Worm (Caenorhabditis elegans) whole organism, L2 larva: Measurements from ENCODE around the gene cyp-35B3.

ENCODE experiments used
- ama-1 ChIP-seq: fragments of 150-350 bp; optimal IDR thresholded peaks from 2 replicates; lab custom pipeline; 2018; ENCODE audit warnings: inconsistent platforms
- blmp-1 ChIP-seq: sonication (generic microtip); optimal IDR thresholded peaks from 2 replicates; lab custom pipeline; 2017; ENCODE audit warnings: missing genetic modification characterization, mild to moderate bottlenecking, missing compliant biosample characterization, antibody characterized with exemption, moderate library complexity; ENCODE audit not compliant: insufficient read depth
- gmeb-1 ChIP-seq: fragments of 150-350 bp; optimal IDR thresholded peaks from 2 replicates; lab custom pipeline; 2014; ENCODE audit warnings: missing biosample characterization, missing genetic modification characterization
- nhr-11 ChIP-seq: fragments of 150-350 bp; optimal IDR thresholded peaks from 2 replicates; lab custom pipeline; 2014; ENCODE audit warnings: missing biosample characterization, missing genetic modification characterization
- nhr-237 ChIP-seq: fragments of 150-350 bp; optimal IDR thresholded peaks from 2 replicates; lab custom pipeline; 2014; ENCODE audit warnings: missing biosample characterization, missing genetic modification characterization
- nhr-25 ChIP-seq: fragments of 150-350 bp; sonication (generic microtip); optimal IDR thresholded peaks from 3 replicates; lab custom pipeline; 2014; ENCODE audit warnings: missing biosample characterization, missing genetic modification characterization
- unc-39 ChIP-seq: fragments of 150-350 bp; optimal IDR thresholded peaks from 2 replicates; lab custom pipeline; 2014; ENCODE audit warnings: missing biosample characterization, missing genetic modification characterization
- unc-62 ChIP-seq: fragments of 150-350 bp; optimal IDR thresholded peaks from 2 replicates; lab custom pipeline; 2014; ENCODE audit warnings: missing biosample characterization, missing genetic modification reagents, missing genetic modification characterization
- zag-1 ChIP-seq: fragments of 150-350 bp; optimal IDR thresholded peaks from 2 replicates; lab custom pipeline; 2014; ENCODE audit warnings: missing biosample characterization, missing genetic modification characterization

DNA sequence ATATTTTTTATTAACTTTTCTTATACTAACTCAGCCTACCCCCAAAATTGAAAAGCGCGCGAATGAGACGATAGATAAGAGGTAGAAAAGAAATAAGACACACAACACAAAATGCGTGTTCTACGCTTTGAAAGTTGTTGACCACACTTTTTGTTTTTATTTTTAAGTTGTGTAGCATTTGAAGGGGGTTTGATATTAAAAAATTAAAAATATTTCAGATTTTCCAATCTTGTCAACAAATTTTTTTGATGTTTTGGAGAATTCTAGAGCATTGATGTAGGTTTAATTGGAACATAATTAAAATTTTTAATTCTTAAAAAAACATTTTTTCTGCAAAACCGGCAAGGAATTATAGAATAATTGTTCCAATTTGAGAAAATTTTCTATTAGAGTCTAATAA, 16.1 kb downstream of the cyp-35B3 start, which contains the start of gene cyp-34A6:
- TF ChIP-seq nhr-25 (tag; lab: Kevin White, UChicago) (no peak), nhr-237 (tag; lab: Kevin White, UChicago) (no peak), zag-1 (tag; lab: Kevin White, UChicago) (no peak), gmeb-1 (tag; lab: Kevin White, UChicago) (no peak), unc-39 (tag; lab: Kevin White, UChicago) (no peak), unc-62 (GFP tag; lab: Kevin White, UChicago) (no peak), nhr-11 (tag; lab: Kevin White, UChicago) (no peak), ama-1 (lab: Kevin White, UChicago) (no peak), blmp-1 (no peak)
